Fruit fly (Drosophila melanogaster) whole organism, pupa: Measurements from ENCODE around the gene Nepl21.
A peak's percentile ranks its signal among the peaks of the same experiment; 100 is the strongest.

Experiments used
- CG10348 ChIP-seq: fragments of 200-800 bp; sonication (Bioruptor generic); IDR thresholded peaks from 2 replicates; pipeline ENCODE4 v1.3.6; 2022; ENCODE audit warnings: missing biosample characterization, missing genetic modification characterization
- CG12605 ChIP-seq: fragments of 200-800 bp; sonication (Bioruptor generic); IDR thresholded peaks from 2 replicates; pipeline ENCODE4 v1.3.6; 2022; ENCODE audit warnings: missing biosample characterization, missing genetic modification characterization
- CG13204 ChIP-seq: fragments of 200-800 bp; sonication (Bioruptor generic); optimal IDR thresholded peaks from 2 replicates; lab custom pipeline; 2018; ENCODE audit warnings: missing biosample characterization, mild to moderate bottlenecking, missing genetic modification characterization, moderate library complexity
- CG14655 ChIP-seq: fragments of 200-800 bp; sonication (Bioruptor generic); optimal IDR thresholded peaks from 3 replicates; lab custom pipeline; 2017; ENCODE audit warnings: mild to moderate bottlenecking, missing biosample characterization, missing genetic modification reagents, missing genetic modification characterization
- CG15710 ChIP-seq: fragments of 200-800 bp; sonication (Bioruptor generic); optimal IDR thresholded peaks from 2 replicates; lab custom pipeline; 2018; ENCODE audit warnings: missing biosample characterization, mild to moderate bottlenecking, missing genetic modification characterization, moderate library complexity
- CG17806 ChIP-seq: fragments of 200-800 bp; sonication (Bioruptor generic); optimal IDR thresholded peaks from 2 replicates; lab custom pipeline; 2018; ENCODE audit warnings: missing biosample characterization, mild to moderate bottlenecking, missing genetic modification characterization, moderate library complexity
- CG32121 ChIP-seq: fragments of 200-800 bp; sonication (Bioruptor generic); IDR thresholded peaks from 2 replicates; pipeline ENCODE4 v1.3.6; 2022; ENCODE audit warnings: missing biosample characterization, missing genetic modification characterization
- CG34367 ChIP-seq: fragments of 200-800 bp; sonication (Bioruptor generic); optimal IDR thresholded peaks from 2 replicates; lab custom pipeline; 2018; ENCODE audit warnings: missing biosample characterization, mild to moderate bottlenecking, missing genetic modification characterization
- CG4496 ChIP-seq: fragments of 200-800 bp; sonication (Bioruptor generic); IDR thresholded peaks from 3 replicates; pipeline ENCODE4 v1.3.6; 2022; ENCODE audit warnings: missing biosample characterization, missing genetic modification characterization
- CG8159 ChIP-seq: fragments of 200-800 bp; sonication (Bioruptor generic); optimal IDR thresholded peaks from 3 replicates; lab custom pipeline; 2018; ENCODE audit warnings: missing biosample characterization, mild to moderate bottlenecking, missing genetic modification characterization, moderate library complexity
- CG8301 ChIP-seq: fragments of 200-800 bp; sonication (Bioruptor generic); optimal IDR thresholded peaks from 2 replicates; lab custom pipeline; 2018; ENCODE audit warnings: missing biosample characterization, mild to moderate bottlenecking, missing genetic modification characterization
- CG9948 ChIP-seq: fragments of 200-800 bp; sonication (Bioruptor generic); optimal IDR thresholded peaks from 2 replicates; lab custom pipeline; 2018; ENCODE audit warnings: missing biosample characterization, mild to moderate bottlenecking, missing genetic modification characterization, moderate library complexity
- D1 ChIP-seq: fragments of 200-800 bp; sonication (Bioruptor generic); optimal IDR thresholded peaks from 2 replicates; lab custom pipeline; 2018; ENCODE audit warnings: missing biosample characterization, mild to moderate bottlenecking, missing genetic modification characterization, moderate library complexity
- EcR ChIP-seq: fragments of 200-800 bp; sonication (Bioruptor generic); optimal IDR thresholded peaks from 3 replicates; lab custom pipeline; 2019; ENCODE audit warnings: missing biosample characterization, missing genetic modification characterization, mild to moderate bottlenecking, moderate library complexity, missing genetic modification reagents
- Ets98B ChIP-seq: fragments of 200-800 bp; sonication (Bioruptor generic); IDR thresholded peaks from 2 replicates; pipeline ENCODE4 v1.3.6; 2022; ENCODE audit warnings: missing biosample characterization, missing genetic modification characterization
- Pif1A ChIP-seq: fragments of 200-800 bp; sonication (Bioruptor generic); optimal IDR thresholded peaks from 3 replicates; lab custom pipeline; 2016; ENCODE audit warnings: missing biosample characterization, missing genetic modification characterization
- Pif1B ChIP-seq: fragments of 200-800 bp; sonication (Bioruptor generic); optimal IDR thresholded peaks from 3 replicates; lab custom pipeline; 2016; ENCODE audit warnings: missing biosample characterization, missing genetic modification characterization
- Snoo ChIP-seq: fragments of 200-800 bp; sonication (Bioruptor generic); optimal IDR thresholded peaks from 3 replicates; lab custom pipeline; 2017; ENCODE audit warnings: missing biosample characterization, mild to moderate bottlenecking, missing genetic modification characterization, inconsistent platforms
- fd96Ca ChIP-seq: fragments of 200-800 bp; sonication (Bioruptor generic); IDR thresholded peaks from 3 replicates; pipeline ENCODE4 v1.3.6; 2022; ENCODE audit warnings: missing biosample characterization, missing genetic modification characterization
- gl ChIP-seq: fragments of 200-800 bp; sonication (Bioruptor generic); optimal IDR thresholded peaks from 2 replicates; lab custom pipeline; 2018; ENCODE audit warnings: missing biosample characterization, mild to moderate bottlenecking, missing genetic modification characterization
- rn ChIP-seq: fragments of 200-800 bp; sonication (Bioruptor generic); IDR thresholded peaks from 2 replicates; pipeline ENCODE4 v1.3.6; 2022; ENCODE audit warnings: missing biosample characterization, missing genetic modification characterization

The Nepl21 gene

DNA sequence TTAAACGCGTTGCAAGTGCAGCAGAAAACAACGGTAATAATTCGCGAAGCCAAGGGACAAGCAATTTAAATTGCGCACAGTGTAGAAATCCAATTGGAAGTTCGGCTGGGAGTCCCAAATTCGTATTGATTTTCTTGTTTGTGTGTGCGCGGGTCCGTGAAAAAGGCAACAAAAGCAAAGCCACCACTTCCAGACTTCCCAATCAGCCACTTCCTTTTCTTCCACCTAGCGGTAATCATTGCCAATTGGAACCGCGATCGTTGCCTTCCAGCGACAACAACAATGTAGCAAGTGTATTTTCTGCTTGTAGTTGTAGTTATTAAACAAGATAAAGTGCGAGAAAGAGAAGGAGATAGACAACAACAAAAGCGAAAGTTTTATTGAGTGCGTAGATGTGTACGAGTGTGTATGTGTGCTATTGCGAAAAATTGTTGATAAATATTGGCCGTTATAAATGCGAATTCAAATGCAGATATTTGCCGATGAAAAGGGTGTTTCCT is 38.1 kb upstream of the Nepl21 start:
- TF ChIP-seq D1 (no peak), Pif1B (GFP tag; lab: Kevin White, UChicago) (no peak), fd96Ca (GFP tag; lab: Robert Waterston, UW) (no peak), CG32121 (GFP tag; lab: Robert Waterston, UW) (peak; percentile 50), CG17806 (tag; lab: Kevin White, UChicago) (no peak), CG34367 (tag; lab: Kevin White, UChicago) (no peak), CG13204 (peak; percentile 52), EcR (GFP tag; lab: Kevin White, UChicago) (peak; percentile 65), rn (GFP tag; lab: Robert Waterston, UW) (no peak), CG8159 (tag; lab: Kevin White, UChicago) (no peak), CG15710 (tag; lab: Kevin White, UChicago) (no peak), CG10348 (GFP tag; lab: Robert Waterston, UW) (no peak), CG12605 (GFP tag; lab: Robert Waterston, UW) (no peak), Ets98B (GFP tag; lab: Robert Waterston, UW) (no peak), Pif1A (GFP tag; lab: Kevin White, UChicago) (no peak), gl (tag; lab: Kevin White, UChicago) (no peak), CG4496 (no peak), Snoo (no peak), CG14655 (GFP tag; lab: Kevin White, UChicago) (no peak), CG8301 (tag; lab: Kevin White, UChicago) (no peak), CG9948 (tag; lab: Kevin White, UChicago) (no peak)

DNA sequence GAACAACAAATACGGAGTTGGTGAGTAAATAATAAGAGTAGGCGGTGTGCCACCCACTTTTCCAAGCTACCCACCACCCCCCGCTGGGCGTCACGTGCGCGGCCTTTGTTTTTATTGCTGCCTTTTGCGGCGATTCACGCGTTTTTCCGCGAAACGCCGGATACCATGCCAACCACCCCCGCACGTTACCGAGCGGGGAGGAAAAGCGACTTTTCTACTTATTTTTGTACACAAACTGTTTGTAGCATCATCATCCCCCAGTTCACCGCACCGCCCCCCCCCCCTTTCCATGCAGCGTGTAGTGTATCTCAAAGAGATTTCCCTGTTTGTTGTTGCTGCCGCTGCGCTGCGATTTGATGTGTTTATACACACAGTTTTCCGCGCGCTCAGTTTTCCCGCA is 37.5 kb upstream of the Nepl21 start:
- TF ChIP-seq CG15710 (tag; lab: Kevin White, UChicago) (no peak), D1 (no peak), CG4496 (no peak), CG14655 (GFP tag; lab: Kevin White, UChicago) (no peak), Snoo (no peak), Pif1B (GFP tag; lab: Kevin White, UChicago) (no peak), CG13204 (no peak), Pif1A (GFP tag; lab: Kevin White, UChicago) (no peak), CG8159 (tag; lab: Kevin White, UChicago) (no peak), CG9948 (tag; lab: Kevin White, UChicago) (no peak), CG34367 (tag; lab: Kevin White, UChicago) (no peak), Ets98B (GFP tag; lab: Robert Waterston, UW) (no peak), CG12605 (GFP tag; lab: Robert Waterston, UW) (no peak)

DNA sequence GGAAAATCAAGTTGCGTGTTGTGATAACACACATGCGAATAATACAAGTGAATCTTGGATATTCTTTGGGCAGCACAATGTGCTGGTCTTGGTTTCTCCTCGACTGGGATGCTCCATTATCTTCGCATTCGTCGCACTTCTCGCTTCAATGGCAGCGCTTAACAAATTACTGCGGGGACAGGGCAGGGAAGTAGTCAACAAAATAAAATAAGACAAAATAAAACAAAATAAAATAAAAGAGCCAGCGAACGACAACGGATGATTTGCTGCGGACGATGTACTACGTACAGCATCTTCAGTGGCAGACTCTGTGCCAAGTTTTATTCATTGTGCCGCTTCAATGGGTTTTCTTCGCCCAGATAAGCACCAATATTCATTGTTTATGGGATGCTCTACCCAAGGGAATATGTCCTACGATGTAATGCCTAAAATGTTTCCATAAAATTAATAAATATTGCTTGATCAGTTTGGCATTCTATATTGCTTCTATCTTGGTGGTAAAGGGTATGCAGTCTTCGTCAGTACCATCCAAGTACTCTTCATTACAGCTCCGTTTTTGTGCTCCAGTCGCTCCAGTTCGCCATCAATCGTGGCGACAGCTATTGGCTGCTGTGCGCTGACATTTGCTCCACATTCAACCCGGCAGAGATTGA is 36.5 kb upstream of the Nepl21 start:
- TF ChIP-seq CG32121 (GFP tag; lab: Robert Waterston, UW) (no peak; the same call in 1 of the 2 replicates), CG17806 (tag; lab: Kevin White, UChicago) (peak; percentile 77), Ets98B (GFP tag; lab: Robert Waterston, UW) (peak; percentile 38; the same call in 1 of the 2 replicates), Pif1B (GFP tag; lab: Kevin White, UChicago) (peak; percentile 74), CG14655 (GFP tag; lab: Kevin White, UChicago) (peak; percentile 77), gl (tag; lab: Kevin White, UChicago) (peak; percentile 94), CG8159 (tag; lab: Kevin White, UChicago) (peak; percentile 85), fd96Ca (GFP tag; lab: Robert Waterston, UW) (peak; percentile 78), CG4496 (peak; percentile 77; the same call in 2 of the 3 replicates), EcR (GFP tag; lab: Kevin White, UChicago) (peak; percentile 64), CG15710 (tag; lab: Kevin White, UChicago) (peak; percentile 76), CG9948 (tag; lab: Kevin White, UChicago) (peak; percentile 68), rn (GFP tag; lab: Robert Waterston, UW) (peak; percentile 29; the same call in 1 of the 2 replicates), CG13204 (peak; percentile 80), CG10348 (GFP tag; lab: Robert Waterston, UW) (peak; percentile 41; the same call in 1 of the 2 replicates), Snoo (peak; percentile 21), Pif1A (GFP tag; lab: Kevin White, UChicago) (peak; percentile 65), D1 (peak; percentile 15), CG8301 (tag; lab: Kevin White, UChicago) (peak; percentile 73), CG12605 (GFP tag; lab: Robert Waterston, UW) (peak; percentile 75), CG34367 (tag; lab: Kevin White, UChicago) (peak; percentile 73)

DNA sequence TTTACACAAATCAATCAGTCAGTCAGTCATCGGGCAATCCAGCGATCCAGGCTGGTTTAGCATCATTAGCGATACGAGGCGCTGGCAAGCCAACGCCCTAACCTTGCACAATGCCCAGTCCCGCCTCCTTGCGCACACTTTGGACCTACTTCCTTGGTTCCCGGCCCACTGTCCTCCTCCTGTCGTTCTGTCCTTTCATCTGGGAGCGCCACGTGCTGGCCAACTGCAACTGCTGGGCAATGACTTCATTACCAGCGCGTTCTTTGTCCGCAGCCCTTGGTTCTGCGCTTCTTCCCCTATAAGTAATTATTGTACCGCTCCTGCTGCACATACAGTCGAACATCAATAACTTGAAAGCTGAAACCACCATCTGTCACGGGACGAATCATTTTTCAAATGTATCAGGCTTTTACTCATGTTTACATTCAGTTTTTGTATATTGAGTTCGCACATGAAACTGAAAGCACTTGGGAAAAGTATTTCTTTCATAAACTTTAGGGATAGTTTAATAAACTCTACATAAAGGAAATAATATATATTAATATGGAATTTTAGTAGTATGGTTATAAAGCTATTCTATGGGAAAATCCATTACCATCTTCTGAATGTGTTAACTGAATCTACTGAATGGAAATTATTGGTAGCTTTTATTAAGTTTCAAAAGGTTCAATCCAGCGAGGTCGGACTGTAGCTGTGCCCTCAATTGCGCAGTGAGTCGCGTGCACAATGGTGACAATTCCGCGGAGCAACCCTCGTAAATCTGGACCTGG is 35.8 kb upstream of the Nepl21 start:
- TF ChIP-seq CG32121 (GFP tag; lab: Robert Waterston, UW), result no peak
- TF ChIP-seq CG13204, result no peak
- peak; percentile 53 for TF ChIP-seq CG17806 (tag; lab: Kevin White, UChicago)
- peak; percentile 80 for TF ChIP-seq CG8159 (tag; lab: Kevin White, UChicago)
- TF ChIP-seq CG15710 (tag; lab: Kevin White, UChicago), result peak; percentile 66
- no peak for TF ChIP-seq CG4496
- peak; percentile 14 for TF ChIP-seq D1
- TF ChIP-seq Ets98B (GFP tag; lab: Robert Waterston, UW), result no peak
- TF ChIP-seq CG34367 (tag; lab: Kevin White, UChicago), result peak; percentile 27
- peak; percentile 88 for TF ChIP-seq EcR (GFP tag; lab: Kevin White, UChicago)
- peak; percentile 11 for TF ChIP-seq CG8301 (tag; lab: Kevin White, UChicago)
- peak; percentile 53 for TF ChIP-seq CG14655 (GFP tag; lab: Kevin White, UChicago)
- peak; percentile 14 for TF ChIP-seq Pif1B (GFP tag; lab: Kevin White, UChicago)
- peak; percentile 41 for TF ChIP-seq Snoo
- TF ChIP-seq Pif1A (GFP tag; lab: Kevin White, UChicago), result peak; percentile 18
- peak; percentile 49 for TF ChIP-seq CG9948 (tag; lab: Kevin White, UChicago)
